Worm (Caenorhabditis elegans): ENCODE measurements around the gene srd-41.

Gene srd-41

DNA sequence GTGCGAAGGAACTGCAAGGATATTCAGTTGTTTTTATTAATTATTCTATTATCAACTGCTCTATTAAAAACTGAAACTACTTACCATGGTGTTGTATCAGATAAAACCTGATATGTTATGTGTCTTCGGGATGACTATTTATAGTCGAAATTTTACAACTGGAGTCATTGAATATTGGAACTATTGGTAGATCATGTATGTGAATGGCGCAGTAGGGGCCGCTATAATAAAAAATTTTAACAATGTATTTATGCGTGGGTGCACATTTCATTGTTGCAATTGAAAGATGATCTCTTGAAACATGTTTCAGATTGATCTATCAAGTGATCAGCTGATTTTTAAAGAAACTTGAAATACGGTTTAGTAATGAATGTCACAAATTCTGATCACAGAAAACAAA is 32.4 kb downstream of the srd-41 start, which contains the start of gene nspc-14:
TSS of gene nspc-14 (minus strand) at position 101 of the 400 bp plus-strand sequence.
- TF ChIP-seq flh-1 (GFP tag; optimal IDR thresholded peaks at IDR 0.05) (no peak), unc-39 (tag; optimal IDR thresholded peaks at IDR 0.05) (no peak), nhr-12 (tag; optimal IDR thresholded peaks at IDR 0.05) (no peak), snpc-4 (tag; optimal IDR thresholded peaks at IDR 0.05) (no peak), nhr-237 (tag; optimal IDR thresholded peaks at IDR 0.05) (no peak), elt-3 (tag; optimal IDR thresholded peaks at IDR 0.05) (no peak), mep-1 (tag; optimal IDR thresholded peaks at IDR 0.05) (no peak), cnd-1 (tag; optimal IDR thresholded peaks at IDR 0.05) (no peak), elt-1 (tag; optimal IDR thresholded peaks at IDR 0.05; ENCODE audit: borderline replicate concordance, insufficient read depth) (no peak), hlh-1 (tag; optimal IDR thresholded peaks at IDR 0.05) (no peak), ceh-43 (GFP tag; optimal IDR thresholded peaks at IDR 0.05) (no peak), unc-62 (GFP tag; optimal IDR thresholded peaks at IDR 0.05) (no peak), sptf-1 (tag; optimal IDR thresholded peaks at IDR 0.05) (no peak), ham-2 (GFP tag; optimal IDR thresholded peaks at IDR 0.05) (no peak), bed-3 (GFP tag; optimal IDR thresholded peaks at IDR 0.05) (no peak), blmp-1 (tag; optimal IDR thresholded peaks at IDR 0.05) (no peak), sem-2 (GFP tag; optimal IDR thresholded peaks at IDR 0.05) (no peak), lsy-2 (tag; optimal IDR thresholded peaks at IDR 0.05) (no peak), drap-1 (GFP tag; optimal IDR thresholded peaks at IDR 0.05) (no peak), ceh-39 (tag; optimal IDR thresholded peaks at IDR 0.05) (no peak)

DNA sequence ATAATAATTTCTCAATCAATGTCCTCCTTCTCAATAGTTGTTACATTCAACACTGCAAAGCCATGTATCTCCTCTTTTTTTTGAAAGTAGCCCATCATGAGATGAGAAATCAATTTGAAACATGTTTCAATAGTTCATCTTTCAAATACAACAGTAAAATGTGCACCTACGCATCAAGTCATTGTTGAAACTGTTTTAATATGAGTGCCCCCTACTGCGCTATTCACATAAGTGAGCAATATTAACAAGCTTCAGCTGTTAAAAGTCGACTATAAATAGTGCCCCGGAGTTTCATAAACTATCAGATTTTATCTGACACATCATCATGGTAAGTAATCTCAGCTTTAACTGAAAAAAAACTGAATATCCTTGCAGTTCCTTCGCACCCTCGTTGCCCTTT is 33.9 kb downstream of the srd-41 start, which contains the start of the genes nspc-15 and F19H6.6:
TSS of gene nspc-15 (plus strand) at position 301 of the 400 bp plus-strand sequence.
TSS of gene F19H6.6 (plus strand) at position 384 of the 400 bp plus-strand sequence.
- TF ChIP-seq mep-1 (tag; optimal IDR thresholded peaks at IDR 0.05) (no peak), drap-1 (GFP tag; optimal IDR thresholded peaks at IDR 0.05) (no peak), lin-32 (GFP tag; optimal IDR thresholded peaks at IDR 0.05) (no peak), unc-39 (tag; optimal IDR thresholded peaks at IDR 0.05) (no peak), M03D4.4 (tag; optimal IDR thresholded peaks at IDR 0.05) (no peak), ham-2 (GFP tag; optimal IDR thresholded peaks at IDR 0.05) (no peak)

DNA sequence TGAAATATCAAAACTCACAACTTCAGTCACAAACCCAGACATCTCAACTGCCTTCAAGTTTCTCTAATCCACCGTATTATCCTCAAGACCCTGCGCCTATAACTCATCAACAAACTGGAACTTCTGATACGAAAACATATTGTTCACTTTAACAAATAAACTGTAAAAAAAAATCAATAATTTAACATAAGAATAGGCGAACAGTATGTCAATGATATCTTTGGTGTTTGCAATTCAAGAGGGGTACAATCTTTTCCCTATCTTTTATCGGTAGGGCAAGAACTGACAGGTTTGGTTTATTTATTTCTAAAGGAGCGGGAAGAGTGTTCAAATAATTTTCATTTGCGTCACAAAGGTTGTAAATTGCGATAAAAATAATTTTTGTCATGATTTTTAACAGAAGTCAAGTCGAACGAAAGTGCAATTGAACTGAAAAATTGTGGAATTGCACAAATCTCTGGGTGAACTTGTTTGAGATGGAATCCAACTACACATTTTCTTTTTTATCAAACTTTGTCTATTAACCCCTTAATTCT is 36.5 kb downstream of the srd-41 start:
- TF ChIP-seq cnd-1 (tag; optimal IDR thresholded peaks at IDR 0.05) (no peak), nhr-237 (tag; optimal IDR thresholded peaks at IDR 0.05) (peak; percentile 99), ces-1 (GFP tag; optimal IDR thresholded peaks at IDR 0.05) (peak; percentile 62), unc-120 (tag; optimal IDR thresholded peaks at IDR 0.05; ENCODE audit: poor library complexity, severe bottlenecking) (peak; percentile 7), hlh-1 (tag; optimal IDR thresholded peaks at IDR 0.05) (peak; percentile 8), nhr-12 (tag; optimal IDR thresholded peaks at IDR 0.05) (no peak), blmp-1 (tag; optimal IDR thresholded peaks at IDR 0.05) (no peak), mab-5 (tag; optimal IDR thresholded peaks at IDR 0.05) (peak; percentile 70), drap-1 (GFP tag; optimal IDR thresholded peaks at IDR 0.05) (peak; percentile 63), nhr-2 (tag; optimal IDR thresholded peaks at IDR 0.05) (peak; percentile 30), ham-2 (GFP tag; optimal IDR thresholded peaks at IDR 0.05) (no peak), mep-1 (tag; optimal IDR thresholded peaks at IDR 0.05) (peak; percentile 49), ceh-83 (GFP tag; optimal IDR thresholded peaks at IDR 0.05) (no peak), ceh-39 (tag; optimal IDR thresholded peaks at IDR 0.05) (peak; percentile 36), unc-62 (GFP tag; optimal IDR thresholded peaks at IDR 0.05) (peak; percentile 61), sptf-1 (tag; optimal IDR thresholded peaks at IDR 0.05) (no peak), nhr-28 (tag; optimal IDR thresholded peaks at IDR 0.05) (peak; percentile 21), lsy-2 (tag; optimal IDR thresholded peaks at IDR 0.05) (peak; percentile 81), tbx-8 (GFP tag; optimal IDR thresholded peaks at IDR 0.05) (no peak), sem-2 (GFP tag; optimal IDR thresholded peaks at IDR 0.05) (no peak), pha-4 (tag; optimal IDR thresholded peaks at IDR 0.05) (peak; percentile 56), lin-32 (GFP tag; optimal IDR thresholded peaks at IDR 0.05) (no peak), mls-2 (tag; optimal IDR thresholded peaks at IDR 0.05) (no peak), zip-8 (tag; optimal IDR thresholded peaks at IDR 0.05) (no peak), snpc-4 (tag; optimal IDR thresholded peaks at IDR 0.05) (no peak), elt-3 (tag; optimal IDR thresholded peaks at IDR 0.05) (peak; percentile 67)

DNA sequence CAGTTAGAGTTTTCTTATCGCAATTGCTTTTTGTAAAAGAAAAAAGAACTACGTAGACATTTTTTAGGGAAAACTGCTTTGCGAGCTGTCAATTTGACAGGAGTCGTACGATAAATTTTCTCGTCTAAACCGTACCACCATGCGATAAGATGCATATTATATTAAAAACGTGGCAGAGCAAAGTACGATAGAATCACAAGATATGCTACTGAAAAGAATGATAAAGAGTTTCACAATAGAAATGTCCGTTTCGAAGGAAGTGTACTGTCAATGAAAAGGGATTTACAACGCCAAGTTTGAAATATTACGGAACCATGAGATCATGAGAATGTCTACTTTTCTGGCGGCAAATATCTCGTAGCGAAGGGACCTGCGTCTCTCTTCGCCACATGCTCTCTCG is 38.3 kb downstream of the srd-41 start, which contains the start of gene F19H6.5:
TSS of gene F19H6.5 (minus strand) at position 101 of the 400 bp plus-strand sequence.
- no peak for TF ChIP-seq lin-13 (tag; optimal IDR thresholded peaks at IDR 0.05)
- no peak for TF ChIP-seq ztf-11 (tag; optimal IDR thresholded peaks at IDR 0.05)
- no peak for TF ChIP-seq unc-120 (tag; optimal IDR thresholded peaks at IDR 0.05; ENCODE audit: poor library complexity, severe bottlenecking)
- no peak for TF ChIP-seq mep-1 (tag; optimal IDR thresholded peaks at IDR 0.05)
- no peak for TF ChIP-seq ceh-43 (GFP tag; optimal IDR thresholded peaks at IDR 0.05)
- no peak for TF ChIP-seq zip-8 (tag; optimal IDR thresholded peaks at IDR 0.05)
- no peak for TF ChIP-seq tbx-8 (GFP tag; optimal IDR thresholded peaks at IDR 0.05)
- no peak for TF ChIP-seq blmp-1 (tag; optimal IDR thresholded peaks at IDR 0.05)
- TF ChIP-seq elt-3 (tag; optimal IDR thresholded peaks at IDR 0.05) = no peak
- TF ChIP-seq ceh-39 (tag; optimal IDR thresholded peaks at IDR 0.05) = no peak
- no peak for TF ChIP-seq unc-62 (GFP tag; optimal IDR thresholded peaks at IDR 0.05)
